Fruit fly (Drosophila melanogaster) whole organism, embryonic: Measurements from ENCODE around the gene CG2794.

Source experiments
- Ada2b ChIP-seq: fragments of 200-800 bp; sonication (Bioruptor generic); IDR thresholded peaks from 2 replicates; pipeline ENCODE4 v1.3.6; 2022; ENCODE audit warnings: missing biosample characterization, missing genetic modification characterization
- Atf-2 ChIP-seq: fragments of 200-800 bp; sonication (Bioruptor generic); optimal IDR thresholded peaks from 2 replicates; lab custom pipeline; 2016; ENCODE audit warnings: missing biosample characterization, missing genetic modification characterization
- CG10267 ChIP-seq: fragments of 200-800 bp; sonication (Bioruptor generic); optimal IDR thresholded peaks from 2 replicates; lab custom pipeline; 2018; ENCODE audit warnings: missing biosample characterization, mild to moderate bottlenecking, missing genetic modification characterization, moderate library complexity
- CG10274 ChIP-seq: fragments of 200-800 bp; sonication (Bioruptor generic); optimal IDR thresholded peaks from 3 replicates; lab custom pipeline; 2017; ENCODE audit warnings: missing biosample characterization, mild to moderate bottlenecking, missing genetic modification characterization
- CG10654 ChIP-seq: fragments of 200-800 bp; sonication (Bioruptor generic); optimal IDR thresholded peaks from 2 replicates; lab custom pipeline; 2016; ENCODE audit warnings: missing biosample characterization, missing genetic modification characterization
- CG12071 ChIP-seq: fragments of 200-800 bp; sonication (Bioruptor generic); optimal IDR thresholded peaks from 3 replicates; lab custom pipeline; 2018; ENCODE audit warnings: missing biosample characterization, mild to moderate bottlenecking, missing genetic modification characterization
- CG12236 ChIP-seq: fragments of 200-800 bp; sonication (Bioruptor generic); optimal IDR thresholded peaks from 2 replicates; lab custom pipeline; 2016; ENCODE audit warnings: missing biosample characterization, missing genetic modification characterization
- CG13894 ChIP-seq: fragments of 200-800 bp; sonication (Bioruptor generic); optimal IDR thresholded peaks from 3 replicates; lab custom pipeline; 2018; ENCODE audit warnings: missing biosample characterization, mild to moderate bottlenecking, missing genetic modification characterization, moderate library complexity
- CG1647 ChIP-seq: fragments of 200-800 bp; sonication (Bioruptor generic); optimal IDR thresholded peaks from 3 replicates; lab custom pipeline; 2016; ENCODE audit warnings: missing biosample characterization, missing genetic modification characterization
- CG16813 ChIP-seq: fragments of 200-800 bp; sonication (Bioruptor generic); IDR thresholded peaks from 3 replicates; pipeline ENCODE4 v1.3.6; 2022; ENCODE audit warnings: missing biosample characterization, missing genetic modification characterization; ENCODE audit not compliant: partially characterized antibody
- CG2116 ChIP-seq: fragments of 200-800 bp; sonication (Bioruptor generic); optimal IDR thresholded peaks from 3 replicates; lab custom pipeline; 2018; ENCODE audit warnings: missing biosample characterization, mild to moderate bottlenecking, missing genetic modification characterization
- CG31224 ChIP-seq: fragments of 200-800 bp; sonication (Bioruptor generic); IDR thresholded peaks from 2 replicates; pipeline ENCODE4 v1.3.6; 2022; ENCODE audit warnings: missing biosample characterization, missing genetic modification characterization
- CG3838 ChIP-seq: fragments of 200-800 bp; sonication (Bioruptor generic); optimal IDR thresholded peaks from 3 replicates; lab custom pipeline; 2016; ENCODE audit warnings: missing biosample characterization, missing genetic modification characterization
- CG42726 ChIP-seq: fragments of 200-800 bp; sonication (Bioruptor generic); IDR thresholded peaks from 2 replicates; pipeline ENCODE4 v1.3.6; 2022; ENCODE audit warnings: missing biosample characterization, missing genetic modification characterization; ENCODE audit not compliant: partially characterized antibody
- CG6175 ChIP-seq: fragments of 200-800 bp; sonication (Bioruptor generic); IDR thresholded peaks from 3 replicates; pipeline ENCODE4 v1.3.6; 2022; ENCODE audit warnings: missing biosample characterization, missing genetic modification characterization
- CG6654 ChIP-seq: fragments of 200-800 bp; sonication (Bioruptor generic); optimal IDR thresholded peaks from 2 replicates; lab custom pipeline; 2017; ENCODE audit warnings: missing biosample characterization, mild to moderate bottlenecking, missing genetic modification characterization
- CG7372 ChIP-seq: fragments of 200-800 bp; sonication (Bioruptor generic); IDR thresholded peaks from 2 replicates; pipeline ENCODE4 v1.3.6; 2022; ENCODE audit warnings: missing biosample characterization, missing genetic modification characterization
- CG7839 ChIP-seq: fragments of 200-800 bp; sonication (Bioruptor generic); optimal IDR thresholded peaks from 3 replicates; lab custom pipeline; 2018; ENCODE audit warnings: missing biosample characterization, mild to moderate bottlenecking, missing genetic modification characterization, moderate library complexity
- CG8290 ChIP-seq, 3 experiments: fragments of 200-800 bp; sonication (Bioruptor generic); optimal IDR thresholded peaks; 2 replicates each; lab custom pipeline; 2016 to 2019; ENCODE audit warnings: missing biosample characterization in 3 of 3, missing genetic modification characterization in 3 of 3, mild to moderate bottlenecking in 2 of 3, moderate library complexity in 1 of 3
- CG9876 ChIP-seq: fragments of 200-800 bp; sonication (Bioruptor generic); optimal IDR thresholded peaks from 2 replicates; lab custom pipeline; 2016; ENCODE audit warnings: missing biosample characterization, missing genetic modification characterization
- Camta ChIP-seq: fragments of 200-800 bp; sonication (Bioruptor generic); optimal IDR thresholded peaks from 2 replicates; lab custom pipeline; 2016; ENCODE audit warnings: missing biosample characterization, missing genetic modification characterization
- Dfd ChIP-seq, 2 experiments: fragments of >200 bp; optimal IDR thresholded peaks; 2 replicates each; lab custom pipeline; 2017; ENCODE audit warnings: missing biosample characterization in 2 of 2, missing genetic modification characterization in 2 of 2
- Fer3 ChIP-seq: fragments of 200-800 bp; sonication (Bioruptor generic); optimal IDR thresholded peaks from 2 replicates; lab custom pipeline; 2018; ENCODE audit warnings: missing biosample characterization, mild to moderate bottlenecking, missing genetic modification characterization, moderate library complexity
- HHEX ChIP-seq: fragments of 200-800 bp; sonication (Bioruptor generic); optimal IDR thresholded peaks from 3 replicates; lab custom pipeline; 2017; ENCODE audit warnings: missing biosample characterization, mild to moderate bottlenecking, missing genetic modification characterization, missing genetic modification reagents
- Hr3 ChIP-seq: fragments of 200-800 bp; sonication (Bioruptor generic); optimal IDR thresholded peaks from 3 replicates; lab custom pipeline; 2016; ENCODE audit warnings: missing biosample characterization, missing genetic modification characterization
- Meics ChIP-seq: fragments of 200-800 bp; sonication (Bioruptor generic); optimal IDR thresholded peaks from 2 replicates; lab custom pipeline; 2017; ENCODE audit warnings: missing biosample characterization, mild to moderate bottlenecking, missing genetic modification characterization
- Nf-YA ChIP-seq: fragments of 200-800 bp; sonication (Bioruptor generic); IDR thresholded peaks from 2 replicates; pipeline ENCODE4 v1.3.6; 2022; ENCODE audit warnings: missing biosample characterization, missing genetic modification characterization
- Opbp ChIP-seq: fragments of 200-800 bp; sonication (Bioruptor generic); IDR thresholded peaks from 3 replicates; pipeline ENCODE4 v1.3.6; 2022; ENCODE audit warnings: missing biosample characterization, missing genetic modification characterization; ENCODE audit not compliant: partially characterized antibody
- Ptx1 ChIP-seq: fragments of 200-800 bp; sonication (Bioruptor generic); IDR thresholded peaks from 2 replicates; pipeline ENCODE4 v1.3.6; 2022; ENCODE audit warnings: missing biosample characterization, missing genetic modification characterization
- Ravus ChIP-seq: fragments of 200-800 bp; sonication (Bioruptor generic); IDR thresholded peaks from 2 replicates; pipeline ENCODE4 v1.3.6; 2022; ENCODE audit warnings: missing biosample characterization, missing genetic modification characterization
- Rfx ChIP-seq: fragments of 200-800 bp; sonication (Bioruptor generic); IDR thresholded peaks from 2 replicates; pipeline ENCODE4 v1.3.6; 2022; ENCODE audit warnings: missing biosample characterization, missing genetic modification characterization
- Spps ChIP-seq: fragments of 200-800 bp; sonication (Bioruptor generic); optimal IDR thresholded peaks from 2 replicates; lab custom pipeline; 2018; ENCODE audit warnings: missing biosample characterization, mild to moderate bottlenecking, missing genetic modification characterization
- al ChIP-seq: fragments of 200-800 bp; sonication (Bioruptor generic); IDR thresholded peaks from 2 replicates; pipeline ENCODE4 v1.3.6; 2022; ENCODE audit warnings: missing biosample characterization, missing genetic modification characterization
- ase ChIP-seq: fragments of 200-800 bp; sonication (Bioruptor generic); IDR thresholded peaks from 3 replicates; pipeline ENCODE4 v1.3.6; 2022; ENCODE audit warnings: missing biosample characterization, missing genetic modification characterization
- ash1 ChIP-seq: fragments of 200-800 bp; sonication (Bioruptor generic); optimal IDR thresholded peaks from 2 replicates; lab custom pipeline; 2018; ENCODE audit warnings: missing biosample characterization, mild to moderate bottlenecking, missing genetic modification characterization
- ato ChIP-seq: fragments of 200-800 bp; sonication (Bioruptor generic); IDR thresholded peaks from 2 replicates; pipeline ENCODE4 v1.3.6; 2022; ENCODE audit warnings: missing biosample characterization, missing genetic modification characterization; ENCODE audit not compliant: partially characterized antibody
- dimm ChIP-seq: fragments of 200-800 bp; sonication (Bioruptor generic); IDR thresholded peaks from 2 replicates; pipeline ENCODE4 v1.3.6; 2022; ENCODE audit warnings: missing biosample characterization, missing genetic modification characterization
- dmrt99B ChIP-seq: fragments of 200-800 bp; sonication (Bioruptor generic); optimal IDR thresholded peaks from 2 replicates; lab custom pipeline; 2018; ENCODE audit warnings: missing biosample characterization, mild to moderate bottlenecking, missing genetic modification characterization, moderate library complexity
- eve ChIP-seq, 2 experiments: fragments of >200 bp; optimal IDR thresholded peaks; 2 replicates each; lab custom pipeline; 2017; ENCODE audit warnings: missing biosample characterization in 2 of 2, missing genetic modification characterization in 2 of 2
- gcm ChIP-seq: fragments of 200-800 bp; sonication (Bioruptor generic); optimal IDR thresholded peaks from 2 replicates; lab custom pipeline; 2019; ENCODE audit warnings: missing biosample characterization, mild to moderate bottlenecking, missing genetic modification characterization, moderate library complexity
- grn ChIP-seq: fragments of 200-800 bp; sonication (Bioruptor generic); optimal IDR thresholded peaks from 3 replicates; lab custom pipeline; 2017; ENCODE audit warnings: missing biosample characterization, missing genetic modification characterization
- insv ChIP-seq, 2 experiments: fragments of 200-800 bp; sonication (Bioruptor generic); optimal IDR thresholded peaks; 3 replicates each; lab custom pipeline; 2016 to 2018; ENCODE audit warnings: missing biosample characterization in 2 of 2, missing genetic modification characterization in 2 of 2
- jumu ChIP-seq: fragments of 200-800 bp; sonication (Bioruptor generic); optimal IDR thresholded peaks from 3 replicates; lab custom pipeline; 2016; ENCODE audit warnings: missing biosample characterization, missing genetic modification characterization
- nom ChIP-seq: fragments of 200-800 bp; sonication (Bioruptor generic); optimal IDR thresholded peaks from 2 replicates; lab custom pipeline; 2017; ENCODE audit warnings: missing biosample characterization, missing genetic modification characterization, mild to moderate bottlenecking, moderate library complexity, missing genetic modification reagents
- odd ChIP-seq: fragments of 200-800 bp; sonication (Bioruptor generic); optimal IDR thresholded peaks from 2 replicates; lab custom pipeline; 2017; ENCODE audit warnings: missing biosample characterization, mild to moderate bottlenecking, missing genetic modification characterization
- pum ChIP-seq: fragments of 200-800 bp; sonication (Bioruptor generic); optimal IDR thresholded peaks from 2 replicates; lab custom pipeline; 2016; ENCODE audit warnings: missing biosample characterization, missing genetic modification characterization
- run ChIP-seq: fragments of 200-800 bp; sonication (Bioruptor generic); optimal IDR thresholded peaks from 3 replicates; lab custom pipeline; 2018; ENCODE audit warnings: missing biosample characterization, mild to moderate bottlenecking, missing genetic modification characterization
- sna ChIP-seq: fragments of 200-800 bp; sonication (Bioruptor generic); IDR thresholded peaks from 2 replicates; pipeline ENCODE4 v1.3.6; 2022; ENCODE audit warnings: missing biosample characterization, missing genetic modification characterization; ENCODE audit not compliant: partially characterized antibody
- tio ChIP-seq: fragments of 200-800 bp; sonication (Bioruptor generic); optimal IDR thresholded peaks from 2 replicates; lab custom pipeline; 2017; ENCODE audit warnings: missing biosample characterization, missing genetic modification characterization, inconsistent platforms
- twi ChIP-seq: fragments of 200-800 bp; optimal IDR thresholded peaks from 2 replicates; lab custom pipeline; 2019; ENCODE audit warnings: missing biosample characterization, mild to moderate bottlenecking, missing genetic modification characterization, moderate library complexity

The CG2794 gene

dm6 chr2L:602439-602879, 38.5 kb downstream of the CG2794 start, which contains the start of gene CG13689 (continued):
- TF ChIP-seq CG6654 (GFP tag; lab: Kevin White, UChicago) (no peak), CG1647 (GFP tag; lab: Kevin White, UChicago) (peak; percentile 9), pum (peak; percentile 35), CG10654 (GFP tag; lab: Kevin White, UChicago) (peak; percentile 33), CG10267 (peak; percentile 90), ato (GFP tag; lab: Robert Waterston, UW) (no peak), Ptx1 (GFP tag; lab: Robert Waterston, UW) (peak; percentile 65), eve (GFP tag; optimal IDR thresholded peaks at IDR 0.05; lab: Kevin White, UChicago) (peak in 1 of 2 experiments; percentile 74), CG9876 (GFP tag; lab: Kevin White, UChicago) (no peak), Rfx (GFP tag; lab: Robert Waterston, UW) (peak; percentile 79), nom (GFP tag; lab: Kevin White, UChicago) (no peak), sna (GFP tag; lab: Robert Waterston, UW) (no peak; the same call in 1 of the 2 replicates), ase (GFP tag; lab: Robert Waterston, UW) (peak; percentile 48; the same call in 1 of the 3 replicates), twi (tag; lab: Kevin White, UChicago) (peak; percentile 37), CG42726 (GFP tag; lab: Robert Waterston, UW) (no peak; the same call in 1 of the 2 replicates), al (GFP tag; lab: Robert Waterston, UW) (no peak), CG3838 (GFP tag; lab: Kevin White, UChicago) (peak; percentile 52), Nf-YA (GFP tag; lab: Robert Waterston, UW) (no peak), Atf-2 (no peak), Camta (GFP tag; lab: Kevin White, UChicago) (peak; percentile 41), Meics (peak; percentile 52), Hr3 (GFP tag; lab: Kevin White, UChicago) (peak; percentile 67), dimm (no peak), CG6175 (GFP tag; lab: Robert Waterston, UW) (no peak), jumu (GFP tag; lab: Kevin White, UChicago) (no peak), insv (GFP tag; optimal IDR thresholded peaks at IDR 0.05; lab: Kevin White, UChicago) (peak in 1 of 2 experiments; percentile 55), Ada2b (GFP tag; lab: Robert Waterston, UW) (no peak), CG12071 (GFP tag; lab: Kevin White, UChicago) (no peak), Spps (tag; lab: Kevin White, UChicago) (no peak), gcm (GFP tag; lab: Kevin White, UChicago) (no peak), tio (peak; percentile 50), odd (GFP tag; lab: Kevin White, UChicago) (no peak), Ravus (no peak), Fer3 (tag; lab: Kevin White, UChicago) (peak; percentile 47), CG2116 (GFP tag; lab: Kevin White, UChicago) (peak; percentile 70), CG16813 (GFP tag; lab: Robert Waterston, UW) (no peak), run (tag; lab: Kevin White, UChicago) (no peak), dmrt99B (tag; lab: Kevin White, UChicago) (no peak), CG7372 (GFP tag; lab: Robert Waterston, UW) (no peak; the same call in 1 of the 2 replicates), Dfd (GFP tag; optimal IDR thresholded peaks at IDR 0.05; lab: Kevin White, UChicago) (no peak), CG10274 (GFP tag; lab: Kevin White, UChicago) (no peak), CG13894 (tag; lab: Kevin White, UChicago) (no peak), Opbp (GFP tag; lab: Robert Waterston, UW) (peak; percentile 41; the same call in 1 of the 3 replicates), grn (GFP tag; lab: Kevin White, UChicago) (peak; percentile 78), CG12236 (GFP tag; lab: Kevin White, UChicago) (peak; percentile 0), CG31224 (GFP tag; lab: Robert Waterston, UW) (0 out of 2 replicates have a peak, but pooled peaks have one; percentile 6), CG8290 (GFP tag; optimal IDR thresholded peaks at IDR 0.05; lab: Kevin White, UChicago) (peak; percentile 49), CG8290 (tag; optimal IDR thresholded peaks at IDR 0.05; lab: Kevin White, UChicago) (no peak), ash1 (GFP tag; lab: Kevin White, UChicago) (no peak), HHEX (GFP tag; lab: Kevin White, UChicago) (no peak), CG7839 (tag; lab: Kevin White, UChicago) (peak; percentile 61)
